Worm (Caenorhabditis elegans): ENCODE measurements around the gene F46G11.6.

- TF ChIP-seq dao-5 (tag; optimal IDR thresholded peaks at IDR 0.05): no peak
- TF ChIP-seq him-1 (tag; optimal IDR thresholded peaks at IDR 0.05): no peak
These were observed 42.9 kb downstream of the F46G11.6 start, which contains the start of gene acp-5 for ce11 chrX:5829175-5829574.

All from whole organism, L4/young adult.